Fruit fly (Drosophila melanogaster): ENCODE data around the gene CG13445.

Gene CG13445

dm6 chr3L:15825493-15826209 is 16.4 kb downstream of the CG13445 start (continued):
- TF ChIP-seq org-1 (GFP tag; optimal IDR thresholded peaks at IDR 0.05) (peak; percentile 19), CG6254 (GFP tag; optimal IDR thresholded peaks at IDR 0.05) (peak; percentile 21), CG17568 (GFP tag; optimal IDR thresholded peaks at IDR 0.05) (peak; percentile 37), CG3847 (GFP tag; IDR thresholded peaks at IDR 0.05) (no peak)

DNA sequence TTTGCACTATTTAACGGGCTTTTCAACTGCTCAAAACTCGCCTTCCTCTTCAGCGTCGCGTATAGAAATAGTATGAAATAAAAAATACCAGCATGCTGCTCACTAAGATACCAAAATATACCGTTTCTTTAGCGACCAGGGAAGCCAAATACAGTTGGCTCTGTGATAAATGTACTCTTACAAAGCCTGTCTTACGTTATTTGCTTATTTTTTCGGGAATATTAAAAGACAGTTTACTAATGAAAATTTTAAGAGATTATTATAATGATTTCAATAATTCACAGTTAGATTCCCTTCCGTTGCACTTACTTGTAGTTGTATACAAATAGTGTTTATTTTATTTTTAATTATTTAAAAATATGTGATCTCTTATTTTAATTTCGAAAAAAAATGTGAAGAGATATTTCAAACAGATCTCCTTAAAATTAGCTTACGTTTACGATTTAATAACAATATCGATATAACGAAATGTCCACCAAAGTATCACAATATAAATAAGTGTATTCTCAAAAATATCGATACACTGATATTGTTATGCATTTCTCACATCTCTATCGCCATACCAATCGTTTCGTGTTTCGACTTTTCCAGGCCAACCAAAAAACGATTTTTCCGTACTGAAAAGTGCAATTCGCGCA is 17.2 kb downstream of the CG13445 start, which contains the start of the genes DCP2 and dbo:
DCP2 (minus strand) TSS at position 77 of the 638 bp plus-strand sequence.
dbo (plus strand) TSS at position 542 of the 638 bp plus-strand sequence.
- TF ChIP-seq Vsx1 (GFP tag; optimal IDR thresholded peaks at IDR 0.05) (no peak), stc (GFP tag; IDR thresholded peaks at IDR 0.05) (peak; percentile 44; the same call in 1 of the 2 replicates), gfzf (GFP tag; optimal IDR thresholded peaks at IDR 0.05) (peak; percentile 58), CG10209 (GFP tag; optimal IDR thresholded peaks at IDR 0.05) (peak; percentile 65), lola (GFP tag; optimal IDR thresholded peaks at IDR 0.05) (peak in 1 of 3 experiments; percentile 49), CG3995 (GFP tag; optimal IDR thresholded peaks at IDR 0.05) (peak; percentile 80), CG18476 (GFP tag; optimal IDR thresholded peaks at IDR 0.05) (peak; percentile 43), CG10274 (GFP tag; optimal IDR thresholded peaks at IDR 0.05) (peak; percentile 2), zfh2 (GFP tag; optimal IDR thresholded peaks at IDR 0.05) (peak; percentile 74), sens-2 (GFP tag; IDR thresholded peaks at IDR 0.05) (no peak), CG9817 (tag; optimal IDR thresholded peaks at IDR 0.05) (peak; percentile 83), Lhr (GFP tag; optimal IDR thresholded peaks at IDR 0.05) (peak; percentile 21), Fer2 (tag; optimal IDR thresholded peaks at IDR 0.05) (peak; percentile 74), Chrac-16 (GFP tag; optimal IDR thresholded peaks at IDR 0.05) (peak; percentile 64), pb (GFP tag; optimal IDR thresholded peaks at IDR 0.05) (no peak), br (optimal IDR thresholded peaks at IDR 0.05) (no peak), dimm (GFP tag; IDR thresholded peaks at IDR 0.05) (no peak), ato (GFP tag; IDR thresholded peaks at IDR 0.05; ENCODE audit: partially characterized antibody) (peak; percentile 54), tx (GFP tag; optimal IDR thresholded peaks at IDR 0.05) (peak; percentile 48), Doc2 (GFP tag; IDR thresholded peaks at IDR 0.05) (no peak), Poxn (GFP tag; IDR thresholded peaks at IDR 0.05) (no peak), YL-1 (GFP tag; optimal IDR thresholded peaks at IDR 0.05) (no peak), CG7556 (GFP tag; optimal IDR thresholded peaks at IDR 0.05) (peak; percentile 20), Opbp (GFP tag; IDR thresholded peaks at IDR 0.05; ENCODE audit: partially characterized antibody) (peak; percentile 90), CG7357 (GFP tag; IDR thresholded peaks at IDR 0.05) (peak; percentile 45; the same call in 1 of the 3 replicates), Hand (GFP tag; optimal IDR thresholded peaks at IDR 0.05) (no peak), CG15514 (GFP tag; optimal IDR thresholded peaks at IDR 0.05) (peak; percentile 39), ewg (GFP tag; optimal IDR thresholded peaks at IDR 0.05) (peak; percentile 4), CG17328 (GFP tag; IDR thresholded peaks at IDR 0.05) (peak; percentile 49; the same call in 1 of the 2 replicates), unpg (GFP tag; optimal IDR thresholded peaks at IDR 0.05) (peak; percentile 66), twi (tag; optimal IDR thresholded peaks at IDR 0.05) (peak; percentile 37), CG9797 (GFP tag; optimal IDR thresholded peaks at IDR 0.05) (peak; percentile 50), CG4854 (GFP tag; optimal IDR thresholded peaks at IDR 0.05) (peak; percentile 3), CG14441 (GFP tag; IDR thresholded peaks at IDR 0.05) (peak; percentile 64), CG11723 (GFP tag; optimal IDR thresholded peaks at IDR 0.05) (peak; percentile 34), Dek (tag; optimal IDR thresholded peaks at IDR 0.05) (peak; percentile 71), repo (GFP tag; optimal IDR thresholded peaks at IDR 0.05) (no peak), CG11247 (GFP tag; IDR thresholded peaks at IDR 0.05) (peak; percentile 80), CG13424 (tag; optimal IDR thresholded peaks at IDR 0.05) (peak; percentile 78), pum (GFP tag; optimal IDR thresholded peaks at IDR 0.05) (peak; percentile 23), Lpt (GFP tag; optimal IDR thresholded peaks at IDR 0.05) (no peak), HmgD (GFP tag; optimal IDR thresholded peaks at IDR 0.05) (no peak), Spps (tag; optimal IDR thresholded peaks at IDR 0.05) (no peak)
